Fruit fly (Drosophila melanogaster): ENCODE measurements around the gene CG12025.

The CG12025 gene

DNA sequence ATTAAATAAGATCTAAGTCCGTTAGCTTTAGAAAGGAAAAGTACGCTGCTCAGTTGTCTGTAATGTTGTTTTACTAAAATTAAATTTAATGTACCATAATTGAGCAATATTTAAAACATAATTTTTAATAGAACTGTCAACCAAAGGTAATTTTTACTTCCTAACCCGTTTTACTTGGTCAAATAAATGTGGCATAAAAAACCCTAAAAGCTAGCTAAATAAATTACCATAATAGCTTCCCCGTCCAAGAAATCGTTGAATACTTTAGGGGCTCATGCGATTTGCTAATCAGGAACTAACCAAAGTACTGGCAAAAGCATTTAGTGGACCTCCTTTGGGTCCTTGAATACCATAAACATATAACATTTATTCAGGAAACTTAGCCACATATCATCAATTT lies 14.7 kb upstream of the CG12025 start:
- no peak for TF ChIP-seq psq (optimal IDR thresholded peaks at IDR 0.05)
- TF ChIP-seq Myc (optimal IDR thresholded peaks at IDR 0.05): no peak
- TF ChIP-seq Sin3A (optimal IDR thresholded peaks at IDR 0.05): no peak

dm6 chr3L:1853277-1853676 lies 12.0 kb upstream of the CG12025 start:
- TF ChIP-seq ttk (optimal IDR thresholded peaks at IDR 0.05): no peak
- no peak for TF ChIP-seq insv (optimal IDR thresholded peaks at IDR 0.05)
- no peak for TF ChIP-seq Sin3A (optimal IDR thresholded peaks at IDR 0.05)
- TF ChIP-seq Myc (optimal IDR thresholded peaks at IDR 0.05): no peak
- TF ChIP-seq h (optimal IDR thresholded peaks at IDR 0.05): no peak
- no peak for TF ChIP-seq psq (optimal IDR thresholded peaks at IDR 0.05)

dm6 chr3L:1855491-1855890 lies 9.7 kb upstream of the CG12025 start, which contains the start of gene CNMa:
CNMa (minus strand) TSS chr3L:1855591.
- no peak for TF ChIP-seq Sin3A (optimal IDR thresholded peaks at IDR 0.05)
- no peak for TF ChIP-seq h (optimal IDR thresholded peaks at IDR 0.05)
- no peak for TF ChIP-seq ttk (optimal IDR thresholded peaks at IDR 0.05)
- TF ChIP-seq Myc (optimal IDR thresholded peaks at IDR 0.05): no peak
- no peak for TF ChIP-seq insv (optimal IDR thresholded peaks at IDR 0.05)
- TF ChIP-seq psq (optimal IDR thresholded peaks at IDR 0.05): no peak

- TF ChIP-seq insv (optimal IDR thresholded peaks at IDR 0.05) (no peak), Sin3A (optimal IDR thresholded peaks at IDR 0.05) (no peak), ttk (optimal IDR thresholded peaks at IDR 0.05) (no peak), Myc (optimal IDR thresholded peaks at IDR 0.05) (no peak), h (optimal IDR thresholded peaks at IDR 0.05) (no peak), psq (optimal IDR thresholded peaks at IDR 0.05) (no peak)
These were observed 8.5 kb upstream of the CG12025 start, which contains the start of gene CG12024 for dm6 chr3L:1856467-1857350. CG12024 (plus strand) TSS chr3L:1857165.

DNA sequence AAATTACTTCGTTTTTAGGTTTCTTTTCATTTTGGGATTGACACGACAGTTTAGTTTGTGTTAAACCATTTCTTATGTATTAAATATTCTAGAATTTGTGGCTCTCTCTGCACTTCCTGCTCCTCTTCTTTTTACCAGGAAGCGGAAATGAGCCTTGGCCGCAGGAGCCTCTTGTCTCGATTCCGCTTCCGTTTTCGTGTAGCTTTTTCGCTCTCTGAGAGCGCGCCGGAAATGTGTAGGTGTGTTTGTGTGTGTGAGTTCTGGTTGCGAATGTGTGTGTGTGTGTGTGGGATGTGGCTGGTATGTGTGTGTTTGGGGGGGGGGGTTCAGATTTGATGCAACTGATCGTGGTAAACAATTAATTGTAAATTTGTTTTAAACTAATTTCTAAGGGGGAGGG lies 5.7 kb upstream of the CG12025 start:
- TF ChIP-seq Myc (optimal IDR thresholded peaks at IDR 0.05): no peak
- no peak for TF ChIP-seq ttk (optimal IDR thresholded peaks at IDR 0.05)
- no peak for TF ChIP-seq psq (optimal IDR thresholded peaks at IDR 0.05)
- no peak for TF ChIP-seq h (optimal IDR thresholded peaks at IDR 0.05)
- TF ChIP-seq Sin3A (optimal IDR thresholded peaks at IDR 0.05): no peak
- no peak for TF ChIP-seq insv (optimal IDR thresholded peaks at IDR 0.05)

DNA sequence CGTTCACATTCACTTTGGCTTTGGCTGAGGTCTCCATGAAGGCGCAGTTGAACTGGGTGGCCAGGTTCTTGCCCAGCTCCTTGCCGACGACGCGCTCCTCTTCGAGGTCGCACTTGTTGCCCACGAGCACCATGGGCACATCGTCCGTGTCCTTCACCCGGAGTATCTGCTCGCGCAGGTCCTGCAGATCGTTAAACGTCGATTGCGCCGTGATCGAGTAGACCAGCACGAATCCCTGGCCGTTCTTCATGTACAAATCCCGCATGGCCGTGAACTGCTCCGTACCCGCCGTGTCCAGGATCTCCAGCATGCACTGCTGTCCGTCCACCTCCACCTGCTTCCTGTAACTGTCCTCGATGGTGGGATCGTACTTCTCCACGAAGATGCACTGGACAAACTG lies 4.5 kb upstream of the CG12025 start:
- peak; percentile 17 for TF ChIP-seq ttk (optimal IDR thresholded peaks at IDR 0.05)
- TF ChIP-seq Sin3A (optimal IDR thresholded peaks at IDR 0.05): no peak

- TF ChIP-seq h (optimal IDR thresholded peaks at IDR 0.05): no peak
- no peak for TF ChIP-seq Sin3A (optimal IDR thresholded peaks at IDR 0.05)
- no peak for TF ChIP-seq ttk (optimal IDR thresholded peaks at IDR 0.05)
- TF ChIP-seq Myc (optimal IDR thresholded peaks at IDR 0.05): no peak
- no peak for TF ChIP-seq insv (optimal IDR thresholded peaks at IDR 0.05)
- TF ChIP-seq psq (optimal IDR thresholded peaks at IDR 0.05): no peak
These were observed 3.8 kb upstream of the CG12025 start for dm6 chr3L:1861400-1861793.

DNA sequence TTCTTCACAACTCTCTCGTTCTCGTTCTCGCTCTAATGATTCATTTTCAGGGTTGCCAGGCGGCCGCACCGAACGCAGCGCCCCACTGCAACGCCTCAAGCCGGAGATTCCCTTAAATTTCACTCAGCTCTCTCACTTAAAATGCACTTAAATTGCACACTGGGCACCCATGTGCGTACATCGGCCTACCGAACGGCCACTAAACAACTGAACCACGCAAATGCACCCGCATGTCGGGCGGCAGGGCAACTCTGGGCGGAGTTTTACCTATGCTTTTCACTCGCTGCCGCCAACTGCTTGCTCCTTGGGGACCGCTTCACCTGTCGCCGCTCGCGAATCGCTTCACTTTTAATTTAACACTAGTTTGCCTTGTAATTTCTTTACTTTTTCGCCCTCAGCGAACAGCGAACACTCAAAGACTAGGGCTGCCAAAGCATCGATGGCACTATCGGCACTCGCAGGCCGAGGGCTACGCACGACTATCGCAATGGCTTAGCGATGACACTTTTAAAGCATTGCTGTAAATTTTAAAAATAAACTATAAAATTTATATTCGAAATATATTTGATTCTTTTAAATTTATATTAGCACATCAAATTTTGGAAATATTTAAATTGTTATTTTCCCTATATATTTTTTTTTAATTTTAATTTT lies 3.3 kb upstream of the CG12025 start, which contains the start of gene Rap1:
TSS of gene Rap1 (minus strand) at position 446 of the 654 bp plus-strand sequence.
- TF ChIP-seq psq (optimal IDR thresholded peaks at IDR 0.05) (no peak), ttk (optimal IDR thresholded peaks at IDR 0.05) (no peak), Sin3A (optimal IDR thresholded peaks at IDR 0.05) (no peak), insv (optimal IDR thresholded peaks at IDR 0.05) (no peak), h (optimal IDR thresholded peaks at IDR 0.05) (no peak), Myc (optimal IDR thresholded peaks at IDR 0.05) (no peak)

DNA sequence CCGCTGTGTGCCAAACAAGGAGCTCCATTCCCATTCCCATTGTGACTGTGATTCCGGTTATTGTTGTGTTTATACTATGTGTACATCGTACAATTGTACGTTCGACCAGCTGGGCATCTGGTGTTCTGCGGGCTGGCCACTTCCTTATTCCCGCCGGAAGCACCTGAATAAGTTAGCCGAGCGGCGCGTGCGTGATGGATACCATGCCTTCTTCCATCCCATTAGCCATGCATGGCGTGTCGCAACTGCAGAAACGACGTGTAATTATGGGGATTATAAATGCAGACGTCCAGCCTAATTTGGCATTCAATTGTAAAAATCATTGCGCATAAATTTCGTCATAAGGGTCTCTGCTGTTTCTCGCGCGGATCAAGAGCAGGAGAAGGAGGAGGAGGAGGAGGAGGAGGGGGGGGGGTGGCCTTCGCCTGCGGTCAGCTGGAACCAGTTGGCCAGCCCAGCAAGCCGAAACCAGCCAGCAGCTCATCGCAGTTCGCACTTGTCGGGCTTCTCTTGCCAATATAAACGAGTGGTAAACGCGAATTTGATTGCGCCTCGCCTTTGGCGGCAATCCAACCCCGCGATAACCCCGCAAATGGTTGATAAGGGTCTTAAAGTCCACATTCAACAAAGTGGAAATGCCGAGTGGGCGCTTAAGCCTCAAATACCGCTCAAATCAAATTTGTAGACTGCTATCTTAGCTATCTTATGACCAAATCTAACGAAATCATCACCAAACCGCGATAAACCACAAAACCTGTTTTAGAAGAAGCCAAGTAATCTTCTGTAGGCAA lies 986 bp downstream of the CG12025 start:
- TF ChIP-seq insv (optimal IDR thresholded peaks at IDR 0.05) (no peak), ttk (optimal IDR thresholded peaks at IDR 0.05) (peak; percentile 92), h (optimal IDR thresholded peaks at IDR 0.05) (no peak)

- TF ChIP-seq ttk (optimal IDR thresholded peaks at IDR 0.05) (no peak), Sin3A (optimal IDR thresholded peaks at IDR 0.05) (no peak), h (optimal IDR thresholded peaks at IDR 0.05) (no peak), psq (optimal IDR thresholded peaks at IDR 0.05) (no peak), insv (optimal IDR thresholded peaks at IDR 0.05) (no peak)
These were observed 3.6 kb downstream of the CG12025 start for dm6 chr3L:1868841-1869240.

DNA sequence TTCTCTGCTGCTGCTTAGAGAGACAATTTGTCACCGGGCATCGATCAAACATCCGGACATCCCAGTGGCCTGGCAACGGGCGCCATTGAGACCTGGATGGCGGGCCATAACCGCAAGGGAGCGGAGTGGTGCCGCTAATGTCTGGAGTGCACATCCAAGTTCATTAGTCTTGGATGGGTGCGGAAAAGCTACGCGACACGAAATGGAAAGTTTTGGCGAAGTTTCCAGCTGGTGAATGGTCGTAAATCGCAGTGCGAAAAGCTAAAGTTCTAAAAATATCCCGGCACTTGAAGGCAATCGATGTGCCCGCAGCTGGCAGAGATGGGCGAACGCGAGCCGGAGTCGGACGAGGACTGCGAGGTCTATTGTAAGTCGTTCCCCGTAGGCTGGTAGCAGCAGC lies 4.5 kb downstream of the CG12025 start, which contains the start of gene CG13924:
TSS of gene CG13924 (plus strand) at position 301 of the 400 bp plus-strand sequence.
- TF ChIP-seq psq (optimal IDR thresholded peaks at IDR 0.05) (no peak), insv (optimal IDR thresholded peaks at IDR 0.05) (no peak), Myc (optimal IDR thresholded peaks at IDR 0.05) (no peak), Sin3A (optimal IDR thresholded peaks at IDR 0.05) (no peak), ttk (optimal IDR thresholded peaks at IDR 0.05) (no peak), h (optimal IDR thresholded peaks at IDR 0.05) (no peak)

- no peak for TF ChIP-seq psq (optimal IDR thresholded peaks at IDR 0.05)
- no peak for TF ChIP-seq Sin3A (optimal IDR thresholded peaks at IDR 0.05)
- TF ChIP-seq h (optimal IDR thresholded peaks at IDR 0.05): no peak
- TF ChIP-seq Myc (optimal IDR thresholded peaks at IDR 0.05): no peak
- no peak for TF ChIP-seq insv (optimal IDR thresholded peaks at IDR 0.05)
- no peak for TF ChIP-seq ttk (optimal IDR thresholded peaks at IDR 0.05)
These were observed 11.0 kb downstream of the CG12025 start, which contains the start of gene dre4 for dm6 chr3L:1876215-1876625. dre4 (minus strand) TSS chr3L:1876312.

Data from Kc167 (cell line).